Fruit fly (Drosophila melanogaster) whole organism, adult: ENCODE measurements around the gene Ag5r2.
A peak's percentile ranks its signal among the peaks of the same experiment; 100 is the strongest.

Source experiments
- CG12768 ChIP-seq: fragments of 200-800 bp; sonication (Bioruptor generic); optimal IDR thresholded peaks from 2 replicates; lab custom pipeline; 2017; ENCODE audit warnings: missing biosample characterization, missing genetic modification characterization, mild to moderate bottlenecking, moderate library complexity, missing genetic modification reagents
- CG14711 ChIP-seq: fragments of 200-800 bp; sonication (Bioruptor generic); optimal IDR thresholded peaks from 2 replicates; lab custom pipeline; 2018; ENCODE audit warnings: missing biosample characterization, mild to moderate bottlenecking, missing genetic modification characterization, moderate library complexity
- CG1620 ChIP-seq: fragments of 200-800 bp; sonication (Bioruptor generic); optimal IDR thresholded peaks from 2 replicates; lab custom pipeline; 2016; ENCODE audit warnings: missing biosample characterization, missing genetic modification characterization
- CG33017 ChIP-seq: fragments of 200-800 bp; sonication (Bioruptor generic); optimal IDR thresholded peaks from 2 replicates; lab custom pipeline; 2018; ENCODE audit warnings: missing biosample characterization, mild to moderate bottlenecking, missing genetic modification characterization, moderate library complexity
- CG5204 ChIP-seq: fragments of 200-800 bp; sonication (Bioruptor generic); optimal IDR thresholded peaks from 2 replicates; lab custom pipeline; 2016; ENCODE audit warnings: missing biosample characterization, missing genetic modification characterization
- CG7101 ChIP-seq: fragments of 200-800 bp; sonication (Bioruptor generic); optimal IDR thresholded peaks from 2 replicates; lab custom pipeline; 2018; ENCODE audit warnings: missing biosample characterization, mild to moderate bottlenecking, missing genetic modification characterization, moderate library complexity
- Hr96 ChIP-seq: fragments of 200-800 bp; sonication (Bioruptor generic); optimal IDR thresholded peaks from 2 replicates; lab custom pipeline; 2016; ENCODE audit warnings: missing biosample characterization, missing genetic modification characterization
- cic ChIP-seq: fragments of 200-800 bp; sonication (Bioruptor generic); optimal IDR thresholded peaks from 2 replicates; lab custom pipeline; 2017; ENCODE audit warnings: missing biosample characterization, mild to moderate bottlenecking, missing genetic modification characterization, moderate library complexity
- kay ChIP-seq: fragments of 200-800 bp; sonication (Bioruptor generic); peaks from one replicate; lab custom pipeline; 2016; ENCODE audit warnings: missing biosample characterization, missing genetic modification characterization, borderline replicate concordance
- tj ChIP-seq: fragments of 200-800 bp; sonication (Bioruptor generic); optimal IDR thresholded peaks from 3 replicates; lab custom pipeline; 2017; ENCODE audit warnings: missing biosample characterization, mild to moderate bottlenecking, missing genetic modification characterization, moderate library complexity
- toe ChIP-seq: fragments of 200-800 bp; sonication (Bioruptor generic); optimal IDR thresholded peaks from 2 replicates; lab custom pipeline; 2016; ENCODE audit warnings: missing biosample characterization, missing genetic modification characterization

dm6 chrX:14831713-14832561, 48.1 kb upstream of the Ag5r2 start, which contains the start of gene CG14408:
- TF ChIP-seq Hr96 (GFP tag; lab: Kevin White, UChicago) (no peak), toe (GFP tag; lab: Kevin White, UChicago) (peak; percentile 28), CG33017 (no peak), kay (peak; percentile 97), cic (GFP tag; lab: Kevin White, UChicago) (no peak), CG1620 (GFP tag; lab: Kevin White, UChicago) (no peak), CG12768 (GFP tag; lab: Kevin White, UChicago) (no peak), CG7101 (tag; lab: Kevin White, UChicago) (no peak), CG14711 (no peak), CG5204 (GFP tag; lab: Kevin White, UChicago) (no peak), tj (GFP tag; lab: Kevin White, UChicago) (no peak)
